Worm (Caenorhabditis elegans): ENCODE data around the gene srh-170.

srh-170 gene

ce11 chrV:15401856-15402314 lies 13.2 kb upstream of the srh-170 start, which contains the start of gene fbxa-135:
Gene fbxa-135 (plus strand): TSS chrV:15402264.
- TF ChIP-seq him-1 (tag; optimal IDR thresholded peaks at IDR 0.05) (no peak), dao-5 (tag; optimal IDR thresholded peaks at IDR 0.05) (no peak), W03F9.2 (tag; optimal IDR thresholded peaks at IDR 0.05) (no peak)

ce11 chrV:15399691-15400377 lies 11.2 kb upstream of the srh-170 start, which contains the start of the genes T06E6.15 and sri-7:
Gene T06E6.15 (minus strand): TSS chrV:15399791.
Gene sri-7 (plus strand): TSS chrV:15400327.
- TF ChIP-seq him-1 (tag; optimal IDR thresholded peaks at IDR 0.05) (no peak), W03F9.2 (tag; optimal IDR thresholded peaks at IDR 0.05) (no peak), dao-5 (tag; optimal IDR thresholded peaks at IDR 0.05) (no peak)

ce11 chrV:15398728-15399127 lies 10.1 kb upstream of the srh-170 start, which contains the start of gene fbxa-199:
Gene fbxa-199 (minus strand): TSS chrV:15398828.
- no peak for TF ChIP-seq dao-5 (tag; optimal IDR thresholded peaks at IDR 0.05)
- no peak for TF ChIP-seq him-1 (tag; optimal IDR thresholded peaks at IDR 0.05)
- TF ChIP-seq W03F9.2 (tag; optimal IDR thresholded peaks at IDR 0.05) = no peak

- TF ChIP-seq dao-5 (tag; optimal IDR thresholded peaks at IDR 0.05) (no peak), him-1 (tag; optimal IDR thresholded peaks at IDR 0.05) (no peak), W03F9.2 (tag; optimal IDR thresholded peaks at IDR 0.05) (no peak)
These were observed 8.5 kb upstream of the srh-170 start for ce11 chrV:15397139-15397538.

ce11 chrV:15395347-15395746 lies 6.7 kb upstream of the srh-170 start, which contains the start of gene cyb-3:
Gene cyb-3 (plus strand): TSS chrV:15395696.
- TF ChIP-seq dao-5 (tag; optimal IDR thresholded peaks at IDR 0.05) (no peak), him-1 (tag; optimal IDR thresholded peaks at IDR 0.05) (no peak), W03F9.2 (tag; optimal IDR thresholded peaks at IDR 0.05) (no peak)

ce11 chrV:15394906-15395305 lies 6.2 kb upstream of the srh-170 start, which contains the start of gene T06E6.1:
Gene T06E6.1 (minus strand): TSS chrV:15394961.
- no peak for TF ChIP-seq W03F9.2 (tag; optimal IDR thresholded peaks at IDR 0.05)
- no peak for TF ChIP-seq him-1 (tag; optimal IDR thresholded peaks at IDR 0.05)
- TF ChIP-seq dao-5 (tag; optimal IDR thresholded peaks at IDR 0.05) = no peak

ce11 chrV:15392064-15392463 lies 3.4 kb upstream of the srh-170 start:
- TF ChIP-seq dao-5 (tag; optimal IDR thresholded peaks at IDR 0.05) (no peak), him-1 (tag; optimal IDR thresholded peaks at IDR 0.05) (no peak), W03F9.2 (tag; optimal IDR thresholded peaks at IDR 0.05) (no peak)

- TF ChIP-seq dao-5 (tag; optimal IDR thresholded peaks at IDR 0.05) (no peak), W03F9.2 (tag; optimal IDR thresholded peaks at IDR 0.05) (no peak), him-1 (tag; optimal IDR thresholded peaks at IDR 0.05) (no peak)
These were observed 3.9 kb downstream of the srh-170 start, which contains the start of gene str-102 for ce11 chrV:15384733-15385132. Gene str-102 (plus strand): TSS chrV:15385033.

ce11 chrV:15383739-15384138 lies 4.9 kb downstream of the srh-170 start, which contains the start of gene str-88:
Gene str-88 (minus strand): TSS chrV:15383839.
- no peak for TF ChIP-seq him-1 (tag; optimal IDR thresholded peaks at IDR 0.05)
- TF ChIP-seq W03F9.2 (tag; optimal IDR thresholded peaks at IDR 0.05) = no peak
- no peak for TF ChIP-seq dao-5 (tag; optimal IDR thresholded peaks at IDR 0.05)

- no peak for TF ChIP-seq dao-5 (tag; optimal IDR thresholded peaks at IDR 0.05)
- no peak for TF ChIP-seq him-1 (tag; optimal IDR thresholded peaks at IDR 0.05)
- no peak for TF ChIP-seq W03F9.2 (tag; optimal IDR thresholded peaks at IDR 0.05)
These were observed 7.8 kb downstream of the srh-170 start, which contains the start of gene dhs-23 for ce11 chrV:15380857-15381256. Gene dhs-23 (plus strand): TSS chrV:15381219.

- TF ChIP-seq W03F9.2 (tag; optimal IDR thresholded peaks at IDR 0.05) (no peak), dao-5 (tag; optimal IDR thresholded peaks at IDR 0.05) (no peak), him-1 (tag; optimal IDR thresholded peaks at IDR 0.05) (no peak)
These were observed 8.9 kb downstream of the srh-170 start, which contains the start of gene srh-251 for ce11 chrV:15379817-15380216. Gene srh-251 (minus strand): TSS chrV:15379917.

- TF ChIP-seq W03F9.2 (tag; optimal IDR thresholded peaks at IDR 0.05) (no peak), him-1 (tag; optimal IDR thresholded peaks at IDR 0.05) (no peak), dao-5 (tag; optimal IDR thresholded peaks at IDR 0.05) (no peak)
These were observed 10.8 kb downstream of the srh-170 start, which contains the start of gene srh-122 for ce11 chrV:15377903-15378302. Gene srh-122 (minus strand): TSS chrV:15378003.

ce11 chrV:15376223-15376622 lies 12.4 kb downstream of the srh-170 start, which contains the start of gene srh-52:
Gene srh-52 (minus strand): TSS chrV:15376323.
- TF ChIP-seq him-1 (tag; optimal IDR thresholded peaks at IDR 0.05) (no peak), dao-5 (tag; optimal IDR thresholded peaks at IDR 0.05) (no peak), W03F9.2 (tag; optimal IDR thresholded peaks at IDR 0.05) (no peak)

ce11 chrV:15369707-15370106 lies 19.0 kb downstream of the srh-170 start, which contains the start of gene nhr-269:
Gene nhr-269 (minus strand): TSS chrV:15369807.
- TF ChIP-seq dao-5 (tag; optimal IDR thresholded peaks at IDR 0.05) (no peak), him-1 (tag; optimal IDR thresholded peaks at IDR 0.05) (no peak), W03F9.2 (tag; optimal IDR thresholded peaks at IDR 0.05) (no peak)

All from whole organism, L4/young adult.